Fruit fly (Drosophila melanogaster) whole organism, adult: ENCODE data around the gene CG43703.

Experiments
- CG14711 ChIP-seq: fragments of 200-800 bp; sonication (Bioruptor generic); optimal IDR thresholded peaks from 2 replicates; lab custom pipeline; 2018; ENCODE audit warnings: missing biosample characterization, mild to moderate bottlenecking, missing genetic modification characterization, moderate library complexity
- CG1620 ChIP-seq: fragments of 200-800 bp; sonication (Bioruptor generic); optimal IDR thresholded peaks from 2 replicates; lab custom pipeline; 2016; ENCODE audit warnings: missing biosample characterization, missing genetic modification characterization
- CG33017 ChIP-seq: fragments of 200-800 bp; sonication (Bioruptor generic); optimal IDR thresholded peaks from 2 replicates; lab custom pipeline; 2018; ENCODE audit warnings: missing biosample characterization, mild to moderate bottlenecking, missing genetic modification characterization, moderate library complexity
- CG5204 ChIP-seq: fragments of 200-800 bp; sonication (Bioruptor generic); optimal IDR thresholded peaks from 2 replicates; lab custom pipeline; 2016; ENCODE audit warnings: missing biosample characterization, missing genetic modification characterization
- CG7101 ChIP-seq: fragments of 200-800 bp; sonication (Bioruptor generic); optimal IDR thresholded peaks from 2 replicates; lab custom pipeline; 2018; ENCODE audit warnings: missing biosample characterization, mild to moderate bottlenecking, missing genetic modification characterization, moderate library complexity
- Crg-1 ChIP-seq: fragments of 200-800 bp; sonication (Bioruptor generic); optimal IDR thresholded peaks from 2 replicates; lab custom pipeline; 2016; ENCODE audit warnings: missing biosample characterization, missing genetic modification characterization
- Mnt ChIP-seq: fragments of 200-800 bp; sonication (Bioruptor generic); optimal IDR thresholded peaks from 2 replicates; lab custom pipeline; 2016; ENCODE audit warnings: missing biosample characterization, mild to moderate bottlenecking, missing genetic modification characterization
- bab1 ChIP-seq: fragments of 200-800 bp; sonication (Bioruptor generic); optimal IDR thresholded peaks from 3 replicates; lab custom pipeline; 2019; ENCODE audit warnings: missing biosample characterization, mild to moderate bottlenecking, missing genetic modification characterization, moderate library complexity
- cic ChIP-seq: fragments of 200-800 bp; sonication (Bioruptor generic); optimal IDR thresholded peaks from 2 replicates; lab custom pipeline; 2017; ENCODE audit warnings: missing biosample characterization, mild to moderate bottlenecking, missing genetic modification characterization, moderate library complexity
- cnc ChIP-seq, 2 experiments: fragments of >200 bp; optimal IDR thresholded peaks; 2 replicates each; lab custom pipeline; 2017
- kay ChIP-seq: fragments of 200-800 bp; sonication (Bioruptor generic); peaks from one replicate; lab custom pipeline; 2016; ENCODE audit warnings: missing biosample characterization, missing genetic modification characterization, borderline replicate concordance
- ovo ChIP-seq: fragments of 200-800 bp; sonication (Bioruptor generic); optimal IDR thresholded peaks from 2 replicates; lab custom pipeline; 2016; ENCODE audit warnings: missing biosample characterization, missing genetic modification characterization
- pad ChIP-seq: fragments of 200-800 bp; sonication (Bioruptor generic); optimal IDR thresholded peaks from 3 replicates; lab custom pipeline; 2017; ENCODE audit warnings: missing biosample characterization, missing genetic modification characterization, mild to moderate bottlenecking, moderate library complexity, missing genetic modification reagents
- toe ChIP-seq: fragments of 200-800 bp; sonication (Bioruptor generic); optimal IDR thresholded peaks from 2 replicates; lab custom pipeline; 2016; ENCODE audit warnings: missing biosample characterization, missing genetic modification characterization

The CG43703 gene

dm6 chr2L:3806197-3807030, 41.1 kb downstream of the CG43703 start:
- TF ChIP-seq cnc (optimal IDR thresholded peaks at IDR 0.05; lab: Kevin White, UChicago) = no peak
- peak; percentile 72 for TF ChIP-seq cic (GFP tag; lab: Kevin White, UChicago)
- TF ChIP-seq bab1 (GFP tag; lab: Kevin White, UChicago) = no peak

- TF ChIP-seq kay (GFP tag; lab: Kevin White, UChicago) (peak; percentile 37), Crg-1 (peak; percentile 80), pad (GFP tag; lab: Kevin White, UChicago) (peak; percentile 34), CG1620 (peak; percentile 69), CG7101 (tag; lab: Kevin White, UChicago) (peak; percentile 63), Mnt (GFP tag; lab: Kevin White, UChicago) (peak; percentile 55), CG33017 (tag; lab: Kevin White, UChicago) (no peak), ovo (GFP tag; lab: Kevin White, UChicago) (no peak), cic (GFP tag; lab: Kevin White, UChicago) (no peak)
Measured at dm6 chr2L:3813255-3813875, 48.1 kb downstream of the CG43703 start, which contains the start of gene CG3407. Gene CG3407 (minus strand): TSS chr2L:3813410.

- TF ChIP-seq toe (GFP tag; lab: Kevin White, UChicago) = no peak
- no peak for TF ChIP-seq CG5204 (GFP tag; lab: Kevin White, UChicago)
- TF ChIP-seq CG14711 (tag; lab: Kevin White, UChicago) = no peak
Measured at dm6 chr2L:3814163-3814562, 48.9 kb downstream of the CG43703 start.
